Fruit fly (Drosophila melanogaster): ENCODE results near the gene CG13994.
A peak's percentile ranks its signal among the peaks of the same experiment; 100 is the strongest.

Gene CG13994

dm6 chr2L:6037830-6038229, 25.0 kb upstream of the CG13994 start, which contains the start of the genes CG9117 and CG31643 (continued):
- TF ChIP-seq lov (optimal IDR thresholded peaks at IDR 0.05) (no peak), lov (GFP tag; IDR thresholded peaks at IDR 0.05) (no peak), CG13287 (GFP tag; IDR thresholded peaks at IDR 0.05; ENCODE audit: partially characterized antibody) (peak; percentile 62), pnt (GFP tag; optimal IDR thresholded peaks at IDR 0.05) (peak; percentile 39), H2.0 (GFP tag; IDR thresholded peaks at IDR 0.05) (no peak), CG15269 (tag; optimal IDR thresholded peaks at IDR 0.05) (no peak), wor (GFP tag; IDR thresholded peaks at IDR 0.05) (no peak), Ada2b (GFP tag; IDR thresholded peaks at IDR 0.05) (0 out of 2 replicates have a peak, but pooled peaks have one; percentile 22), ab (GFP tag; optimal IDR thresholded peaks at IDR 0.05) (no peak), rib (GFP tag; IDR thresholded peaks at IDR 0.05) (no peak), CG15514 (GFP tag; optimal IDR thresholded peaks at IDR 0.05) (peak; percentile 74), sens-2 (GFP tag; IDR thresholded peaks at IDR 0.05) (no peak), CG6254 (GFP tag; optimal IDR thresholded peaks at IDR 0.05) (no peak), Six4 (GFP tag; optimal IDR thresholded peaks at IDR 0.05) (peak; percentile 54), CG10654 (GFP tag; optimal IDR thresholded peaks at IDR 0.05) (peak; percentile 41), CG17361 (GFP tag; IDR thresholded peaks at IDR 0.05) (no peak), CG3065 (GFP tag; optimal IDR thresholded peaks at IDR 0.05) (no peak), lmd (GFP tag; IDR thresholded peaks at IDR 0.05) (peak; percentile 25; the same call in 1 of the 2 replicates), GATAe (GFP tag; conservative IDR thresholded peaks at IDR 0.05) (no peak), CG18011 (GFP tag; optimal IDR thresholded peaks at IDR 0.05) (no peak), ind (GFP tag; optimal IDR thresholded peaks at IDR 0.05) (no peak), ATbp (GFP tag; optimal IDR thresholded peaks at IDR 0.05) (no peak), CG10979 (tag; optimal IDR thresholded peaks at IDR 0.05) (peak; percentile 25), ash1 (GFP tag; optimal IDR thresholded peaks at IDR 0.05) (no peak), Camta (GFP tag; optimal IDR thresholded peaks at IDR 0.05) (peak; percentile 62), CG11695 (GFP tag; IDR thresholded peaks at IDR 0.05) (peak; percentile 43; the same call in 1 of the 3 replicates), CG2678 (tag; optimal IDR thresholded peaks at IDR 0.05) (no peak), CG15011 (GFP tag; optimal IDR thresholded peaks at IDR 0.05) (no peak), CG15601 (tag; optimal IDR thresholded peaks at IDR 0.05) (peak; percentile 69), Hr39 (optimal IDR thresholded peaks at IDR 0.05) (no peak), HHEX (GFP tag; optimal IDR thresholded peaks at IDR 0.05) (no peak), CG31365 (tag; optimal IDR thresholded peaks at IDR 0.05) (no peak), Ptx1 (GFP tag; IDR thresholded peaks at IDR 0.05) (no peak), gce (GFP tag; IDR thresholded peaks at IDR 0.05) (no peak), CG17912 (GFP tag; optimal IDR thresholded peaks at IDR 0.05) (peak; percentile 12), CG7745 (tag; optimal IDR thresholded peaks at IDR 0.05) (no peak), H15 (GFP tag; IDR thresholded peaks at IDR 0.05) (no peak), CG34224 (GFP tag; IDR thresholded peaks at IDR 0.05; ENCODE audit: partially characterized antibody) (peak; percentile 60; the same call in 2 of the 3 replicates), caup (GFP tag; optimal IDR thresholded peaks at IDR 0.05; ENCODE audit: severe bottlenecking) (no peak), luna (GFP tag; optimal IDR thresholded peaks at IDR 0.05) (no peak), CG30020 (tag; optimal IDR thresholded peaks at IDR 0.05) (peak; percentile 8), dmrt11E (tag; optimal IDR thresholded peaks at IDR 0.05) (peak; percentile 48), Trl (optimal IDR thresholded peaks at IDR 0.05) (no peak), Trl (GFP tag; optimal IDR thresholded peaks at IDR 0.05) (peak; percentile 46), da (GFP tag; optimal IDR thresholded peaks at IDR 0.05) (no peak), kah (GFP tag; optimal IDR thresholded peaks at IDR 0.05) (peak; percentile 100), row (GFP tag; IDR thresholded peaks at IDR 0.05) (peak; percentile 78), CG5245 (GFP tag; optimal IDR thresholded peaks at IDR 0.05) (peak; percentile 13), bsh (GFP tag; optimal IDR thresholded peaks at IDR 0.05) (peak in 1 of 2 experiments; percentile 53), trh (GFP tag; optimal IDR thresholded peaks at IDR 0.05) (peak; percentile 17), NC2α (GFP tag; optimal IDR thresholded peaks at IDR 0.05) (no peak), CG13424 (tag; optimal IDR thresholded peaks at IDR 0.05) (peak; percentile 69)

All from whole organism, embryonic.